Worm (Caenorhabditis elegans): ENCODE results near the gene D1086.2.

- TF ChIP-seq fkh-10 (GFP tag; optimal IDR thresholded peaks at IDR 0.05) (no peak), ceh-9 (tag; optimal IDR thresholded peaks at IDR 0.05) (no peak), dve-1 (tag; optimal IDR thresholded peaks at IDR 0.05) (no peak), pha-4 (tag; optimal IDR thresholded peaks at IDR 0.05) (no peak), ets-4 (tag; optimal IDR thresholded peaks at IDR 0.05) (no peak), lin-11 (tag; optimal IDR thresholded peaks at IDR 0.05) (no peak), elt-4 (tag; optimal IDR thresholded peaks at IDR 0.05) (no peak), dmd-4 (tag; optimal IDR thresholded peaks at IDR 0.05; ENCODE audit: borderline replicate concordance) (no peak)
These were observed 11.6 kb upstream of the D1086.2 start, which contains the start of gene H39E23.2 for ce11 chrV:14110042-14110441.
